Fruit fly (Drosophila melanogaster) whole organism, embryonic: Measurements from ENCODE around the gene CG9130.

ENCODE experiments used
- Ada2b ChIP-seq: fragments of 200-800 bp; sonication (Bioruptor generic); IDR thresholded peaks from 2 replicates; pipeline ENCODE4 v1.3.6; 2022; ENCODE audit warnings: missing biosample characterization, missing genetic modification characterization
- CG10366 ChIP-seq: fragments of 200-800 bp; sonication (Bioruptor generic); IDR thresholded peaks from 2 replicates; pipeline ENCODE4 v1.3.6; 2022; ENCODE audit warnings: missing biosample characterization, missing genetic modification characterization
- CG10543 ChIP-seq: fragments of 200-800 bp; sonication (Bioruptor generic); optimal IDR thresholded peaks from 3 replicates; lab custom pipeline; 2017; ENCODE audit warnings: missing biosample characterization, mild to moderate bottlenecking, missing genetic modification characterization, moderate library complexity
- CG13894 ChIP-seq: fragments of 200-800 bp; sonication (Bioruptor generic); optimal IDR thresholded peaks from 3 replicates; lab custom pipeline; 2018; ENCODE audit warnings: missing biosample characterization, mild to moderate bottlenecking, missing genetic modification characterization, moderate library complexity
- CG14014 ChIP-seq: fragments of 200-800 bp; sonication (Bioruptor generic); IDR thresholded peaks from 2 replicates; pipeline ENCODE4 v1.3.6; 2022; ENCODE audit warnings: missing biosample characterization, missing genetic modification characterization
- CG1647 ChIP-seq: fragments of 200-800 bp; sonication (Bioruptor generic); optimal IDR thresholded peaks from 3 replicates; lab custom pipeline; 2016; ENCODE audit warnings: missing biosample characterization, missing genetic modification characterization
- CG17612 ChIP-seq: fragments of 200-800 bp; sonication (Bioruptor generic); IDR thresholded peaks from 2 replicates; pipeline ENCODE4 v1.3.6; 2022; ENCODE audit warnings: missing biosample characterization, missing genetic modification characterization
- CG17829 ChIP-seq: fragments of 200-800 bp; optimal IDR thresholded peaks from 2 replicates; lab custom pipeline; 2019; ENCODE audit warnings: missing biosample characterization, mild to moderate bottlenecking, missing genetic modification characterization, moderate library complexity
- CG18764 ChIP-seq: fragments of 200-800 bp; sonication (Bioruptor generic); optimal IDR thresholded peaks from 3 replicates; lab custom pipeline; 2016; ENCODE audit warnings: missing biosample characterization, missing genetic modification characterization
- CG2129 ChIP-seq: fragments of 200-800 bp; sonication (Bioruptor generic); IDR thresholded peaks from 2 replicates; pipeline ENCODE4 v1.3.6; 2022; ENCODE audit warnings: missing biosample characterization, missing genetic modification characterization; ENCODE audit not compliant: partially characterized antibody
- CG2875 ChIP-seq: fragments of 200-800 bp; sonication (Bioruptor generic); optimal IDR thresholded peaks from 2 replicates; lab custom pipeline; 2017; ENCODE audit warnings: missing biosample characterization, mild to moderate bottlenecking, missing genetic modification characterization, missing genetic modification reagents
- CG31224 ChIP-seq: fragments of 200-800 bp; sonication (Bioruptor generic); IDR thresholded peaks from 2 replicates; pipeline ENCODE4 v1.3.6; 2022; ENCODE audit warnings: missing biosample characterization, missing genetic modification characterization
- CG31441 ChIP-seq: fragments of 200-800 bp; sonication (Bioruptor generic); IDR thresholded peaks from 2 replicates; pipeline ENCODE4 v1.3.6; 2022; ENCODE audit warnings: missing biosample characterization, missing genetic modification characterization
- CG32772 ChIP-seq: fragments of 200-800 bp; sonication (Bioruptor generic); IDR thresholded peaks from 2 replicates; pipeline ENCODE4 v1.3.6; 2022; ENCODE audit warnings: missing biosample characterization, missing genetic modification characterization
- CG4360 ChIP-seq: fragments of 200-800 bp; sonication (Bioruptor generic); IDR thresholded peaks from 2 replicates; pipeline ENCODE4 v1.3.6; 2022; ENCODE audit warnings: missing biosample characterization, missing genetic modification characterization
- CG4404 ChIP-seq: fragments of 200-800 bp; sonication (Bioruptor generic); IDR thresholded peaks from 2 replicates; pipeline ENCODE4 v1.3.6; 2022; ENCODE audit warnings: missing biosample characterization, missing genetic modification characterization
- CG5953 ChIP-seq: fragments of 200-800 bp; sonication (Bioruptor generic); IDR thresholded peaks from 2 replicates; pipeline ENCODE4 v1.3.6; 2022; ENCODE audit warnings: missing biosample characterization, missing genetic modification characterization
- CG7357 ChIP-seq: fragments of 200-800 bp; sonication (Bioruptor generic); IDR thresholded peaks from 3 replicates; pipeline ENCODE4 v1.3.6; 2022; ENCODE audit warnings: missing biosample characterization, missing genetic modification characterization
- CG7745 ChIP-seq: fragments of 200-800 bp; sonication (Bioruptor generic); optimal IDR thresholded peaks from 2 replicates; lab custom pipeline; 2018; ENCODE audit warnings: missing biosample characterization, mild to moderate bottlenecking, missing genetic modification characterization, moderate library complexity
- CG7786 ChIP-seq: fragments of 200-800 bp; sonication (Bioruptor generic); optimal IDR thresholded peaks from 2 replicates; lab custom pipeline; 2016; ENCODE audit warnings: missing biosample characterization, missing genetic modification characterization
- CG8359 ChIP-seq: fragments of 200-800 bp; sonication (Bioruptor generic); optimal IDR thresholded peaks from 2 replicates; lab custom pipeline; 2017; ENCODE audit warnings: missing biosample characterization, mild to moderate bottlenecking, missing genetic modification characterization, borderline replicate concordance
- CG8765 ChIP-seq: fragments of 200-800 bp; sonication (Bioruptor generic); IDR thresholded peaks from 2 replicates; pipeline ENCODE4 v1.3.6; 2022; ENCODE audit warnings: missing biosample characterization, missing genetic modification characterization
- GATAe ChIP-seq: fragments of 200-800 bp; sonication (Bioruptor generic); conservative IDR thresholded peaks from 2 replicates; pipeline ENCODE4 v1.3.6; 2022; ENCODE audit warnings: missing biosample characterization, missing genetic modification characterization
- Hand ChIP-seq: fragments of 200-800 bp; sonication (Bioruptor generic); optimal IDR thresholded peaks from 2 replicates; lab custom pipeline; 2017; ENCODE audit warnings: mild to moderate bottlenecking, missing biosample characterization, missing genetic modification reagents, missing genetic modification characterization
- Hr78 ChIP-seq, 2 experiments: fragments of 200-800 bp in 1 of 2; fragments of >200 bp in 1 of 2; sonication (Bioruptor generic) in 1 of 2; optimal IDR thresholded peaks; 2 replicates each; lab custom pipeline; 2017 to 2019; ENCODE audit warnings: missing biosample characterization in 2 of 2, missing genetic modification characterization in 2 of 2, mild to moderate bottlenecking in 1 of 2, moderate library complexity in 1 of 2
- Lim3 ChIP-seq: fragments of 200-800 bp; sonication (Bioruptor generic); IDR thresholded peaks from 2 replicates; pipeline ENCODE4 v1.3.6; 2022; ENCODE audit warnings: missing biosample characterization, missing genetic modification characterization
- Mad ChIP-seq: fragments of 200-800 bp; sonication (Bioruptor generic); optimal IDR thresholded peaks from 2 replicates; lab custom pipeline; 2016; ENCODE audit warnings: missing biosample characterization, missing genetic modification characterization
- Nf-YA ChIP-seq: fragments of 200-800 bp; sonication (Bioruptor generic); IDR thresholded peaks from 2 replicates; pipeline ENCODE4 v1.3.6; 2022; ENCODE audit warnings: missing biosample characterization, missing genetic modification characterization
- NfI ChIP-seq: fragments of 200-800 bp; sonication (Bioruptor generic); optimal IDR thresholded peaks from 3 replicates; lab custom pipeline; 2018; ENCODE audit warnings: missing biosample characterization, mild to moderate bottlenecking, missing genetic modification characterization, moderate library complexity
- amos ChIP-seq: fragments of 200-800 bp; sonication (Bioruptor generic); IDR thresholded peaks from 2 replicates; pipeline ENCODE4 v1.3.6; 2022; ENCODE audit warnings: missing biosample characterization, missing genetic modification characterization; ENCODE audit not compliant: partially characterized antibody
- bab2 ChIP-seq: fragments of 200-800 bp; sonication (Bioruptor generic); optimal IDR thresholded peaks from 2 replicates; lab custom pipeline; 2016; ENCODE audit warnings: missing biosample characterization, missing genetic modification characterization
- bbx ChIP-seq: fragments of 200-800 bp; sonication (Bioruptor generic); IDR thresholded peaks from 2 replicates; pipeline ENCODE4 v1.3.6; 2022; ENCODE audit warnings: missing biosample characterization, missing genetic modification characterization; ENCODE audit not compliant: partially characterized antibody
- gcm2 ChIP-seq: fragments of 200-800 bp; sonication (Bioruptor generic); optimal IDR thresholded peaks from 2 replicates; lab custom pipeline; 2016; ENCODE audit warnings: missing biosample characterization, missing genetic modification characterization
- gfzf ChIP-seq: fragments of 200-800 bp; sonication (Bioruptor generic); optimal IDR thresholded peaks from 2 replicates; lab custom pipeline; 2016; ENCODE audit warnings: missing biosample characterization, mild to moderate bottlenecking, missing genetic modification characterization, moderate library complexity
- gt ChIP-seq: fragments of 200-800 bp; sonication (Bioruptor generic); IDR thresholded peaks from 2 replicates; pipeline ENCODE4 v1.3.6; 2022; ENCODE audit warnings: missing biosample characterization, missing genetic modification characterization
- inv ChIP-seq: fragments of 200-800 bp; sonication (Bioruptor generic); IDR thresholded peaks from 2 replicates; pipeline ENCODE4 v1.3.6; 2022; ENCODE audit warnings: missing biosample characterization, missing genetic modification characterization; ENCODE audit not compliant: partially characterized antibody
- ken ChIP-seq: fragments of 200-800 bp; sonication (Bioruptor generic); IDR thresholded peaks from 3 replicates; pipeline ENCODE4 v1.3.6; 2022; ENCODE audit warnings: missing biosample characterization, missing genetic modification characterization
- lov ChIP-seq, 2 experiments: fragments of 200-800 bp in 1 of 2; fragments of >200 bp in 1 of 2; sonication (Bioruptor generic) in 1 of 2; IDR thresholded peaks in 1 of 2; optimal IDR thresholded peaks in 1 of 2; 2 replicates in 1 of 2; 3 replicates in 1 of 2; pipeline versions ENCODE4 v1.3.6 to Lab custom; 2017 to 2022; ENCODE audit warnings: missing biosample characterization in 1 of 2, missing genetic modification characterization in 1 of 2
- mam ChIP-seq: fragments of 200-800 bp; sonication (Bioruptor generic); optimal IDR thresholded peaks from 3 replicates; lab custom pipeline; 2016; ENCODE audit warnings: missing biosample characterization, missing genetic modification characterization
- psq ChIP-seq: fragments of 200-800 bp; sonication (Bioruptor generic); optimal IDR thresholded peaks from 2 replicates; lab custom pipeline; 2017; ENCODE audit warnings: missing biosample characterization, missing genetic modification characterization
- repo ChIP-seq: fragments of 200-800 bp; sonication (Bioruptor generic); optimal IDR thresholded peaks from 2 replicates; lab custom pipeline; 2016; ENCODE audit warnings: missing biosample characterization, missing genetic modification characterization
- row ChIP-seq: fragments of 200-800 bp; sonication (Bioruptor generic); IDR thresholded peaks from 3 replicates; pipeline ENCODE4 v1.3.6; 2022; ENCODE audit warnings: missing biosample characterization, missing genetic modification characterization
- schlank ChIP-seq: fragments of 200-800 bp; sonication (Bioruptor generic); optimal IDR thresholded peaks from 2 replicates; lab custom pipeline; 2018; ENCODE audit warnings: missing biosample characterization, mild to moderate bottlenecking, missing genetic modification characterization
- sim ChIP-seq: fragments of 200-800 bp; sonication (Bioruptor generic); IDR thresholded peaks from 2 replicates; pipeline ENCODE4 v1.3.6; 2022; ENCODE audit warnings: missing biosample characterization, missing genetic modification characterization
- ssp ChIP-seq: fragments of 200-800 bp; sonication (Bioruptor generic); IDR thresholded peaks from 2 replicates; pipeline ENCODE4 v1.3.6; 2022; ENCODE audit warnings: missing biosample characterization, missing genetic modification characterization
- stc ChIP-seq: fragments of 200-800 bp; sonication (Bioruptor generic); IDR thresholded peaks from 2 replicates; pipeline ENCODE4 v1.3.6; 2022; ENCODE audit warnings: missing biosample characterization, missing genetic modification characterization
- tup ChIP-seq: fragments of 200-800 bp; sonication (Bioruptor generic); optimal IDR thresholded peaks from 2 replicates; lab custom pipeline; 2016; ENCODE audit warnings: missing biosample characterization, mild to moderate bottlenecking, missing genetic modification characterization, moderate library complexity
- wor ChIP-seq: fragments of 200-800 bp; sonication (Bioruptor generic); IDR thresholded peaks from 2 replicates; pipeline ENCODE4 v1.3.6; 2022; ENCODE audit warnings: missing biosample characterization, missing genetic modification characterization

CG9130 gene

DNA sequence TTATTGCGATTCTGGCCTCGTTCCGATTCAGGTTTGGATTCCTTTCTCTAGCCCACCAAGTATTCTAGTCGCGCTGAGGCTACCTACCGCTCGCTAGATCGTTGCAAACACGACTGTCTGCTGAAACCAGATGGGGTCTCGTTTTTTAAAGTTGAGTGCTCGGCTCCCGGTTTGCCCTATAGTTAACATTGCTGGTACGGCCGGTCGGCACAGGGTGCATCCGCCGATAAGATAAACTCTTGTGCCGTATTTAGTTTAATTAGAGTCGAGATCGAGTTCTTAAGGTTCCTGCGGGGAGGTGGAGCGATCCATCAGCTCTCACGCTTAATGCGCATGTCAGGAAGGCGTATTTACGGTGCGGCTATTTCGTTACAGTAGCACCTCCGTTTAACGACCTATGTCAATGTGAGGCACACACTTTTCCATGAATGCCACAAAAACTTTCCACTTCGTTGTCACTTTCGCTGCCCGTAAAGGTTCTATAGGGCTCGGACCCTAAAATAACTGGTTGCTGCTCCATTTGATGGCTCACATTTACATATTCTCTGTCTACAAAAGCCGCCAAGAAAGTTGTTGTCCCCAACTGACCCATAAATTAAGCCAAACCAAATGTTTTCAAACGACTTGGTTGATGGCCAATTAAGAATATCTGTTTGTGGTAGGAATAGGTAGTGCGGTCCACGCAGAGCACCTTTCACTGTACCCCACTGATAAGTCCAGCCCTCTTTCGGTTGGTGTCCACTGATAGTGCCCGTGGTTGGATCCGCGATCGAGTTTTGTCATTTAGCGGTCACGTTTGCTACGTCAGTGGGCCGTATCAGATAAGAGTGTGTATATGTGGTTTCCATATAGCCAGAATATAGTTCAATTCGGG is 46.9 kb upstream of the CG9130 start, which contains the start of gene CG9119 (continued):
- TF ChIP-seq CG18764 (GFP tag; lab: Kevin White, UChicago) (no peak), schlank (tag; lab: Kevin White, UChicago) (peak; percentile 60), gt (GFP tag; lab: Robert Waterston, UW) (no peak), repo (no peak), CG10366 (GFP tag; lab: Robert Waterston, UW) (peak; percentile 44), ssp (GFP tag; lab: Robert Waterston, UW) (peak; percentile 43), CG13894 (peak; percentile 50), psq (GFP tag; lab: Kevin White, UChicago) (no peak), gfzf (no peak), sim (GFP tag; lab: Robert Waterston, UW) (no peak), Lim3 (GFP tag; lab: Robert Waterston, UW) (peak; percentile 39; the same call in 1 of the 2 replicates), CG1647 (GFP tag; lab: Kevin White, UChicago) (no peak), CG2875 (no peak), CG31224 (GFP tag; lab: Robert Waterston, UW) (0 out of 2 replicates have a peak, but pooled peaks have one; percentile 13), CG8765 (GFP tag; lab: Robert Waterston, UW) (no peak), stc (GFP tag; lab: Robert Waterston, UW) (no peak), Ada2b (GFP tag; lab: Robert Waterston, UW) (no peak), row (GFP tag; lab: Robert Waterston, UW) (peak; percentile 89), CG2129 (GFP tag; lab: Robert Waterston, UW) (no peak), CG32772 (GFP tag; lab: Robert Waterston, UW) (no peak; the same call in 1 of the 2 replicates), tup (GFP tag; lab: Kevin White, UChicago) (no peak), Nf-YA (GFP tag; lab: Robert Waterston, UW) (no peak), CG4404 (peak; percentile 63), lov (optimal IDR thresholded peaks at IDR 0.05; lab: Kevin White, UChicago) (no peak), lov (GFP tag; IDR thresholded peaks at IDR 0.05; lab: Robert Waterston, UW) (no peak), CG7745 (tag; lab: Kevin White, UChicago) (peak; percentile 11), bbx (GFP tag; lab: Robert Waterston, UW) (no peak), CG4360 (GFP tag; lab: Robert Waterston, UW) (no peak), wor (GFP tag; lab: Robert Waterston, UW) (peak; percentile 44; the same call in 1 of the 2 replicates), inv (GFP tag; lab: Robert Waterston, UW) (no peak), CG31441 (peak; percentile 61; the same call in 1 of the 2 replicates), NfI (peak; percentile 57), CG10543 (GFP tag; lab: Kevin White, UChicago) (peak; percentile 84), GATAe (GFP tag; lab: Robert Waterston, UW) (peak; percentile 41), Hand (peak; percentile 75), CG7357 (GFP tag; lab: Robert Waterston, UW) (0 out of 3 replicates have a peak, but pooled peaks have one; percentile 36), CG17829 (peak; percentile 52), bab2 (peak; percentile 37), CG14014 (peak; percentile 55; the same call in 1 of the 2 replicates), ken (no peak), CG17612 (GFP tag; lab: Robert Waterston, UW) (no peak), amos (GFP tag; lab: Robert Waterston, UW) (no peak), CG5953 (GFP tag; lab: Robert Waterston, UW) (no peak), Mad (GFP tag; lab: Kevin White, UChicago) (peak; percentile 30), CG7786 (GFP tag; lab: Kevin White, UChicago) (peak; percentile 76), gcm2 (GFP tag; lab: Kevin White, UChicago) (no peak), mam (GFP tag; lab: Kevin White, UChicago) (peak; percentile 80), Hr78 (GFP tag; optimal IDR thresholded peaks at IDR 0.05; lab: Kevin White, UChicago) (peak in 1 of 2 experiments; percentile 78), CG8359 (peak; percentile 17)
